Worm (Caenorhabditis elegans): ENCODE results near the gene F57B9.3.

The F57B9.3 gene

ce11 chrIII:6929558-6930167 is 10.0 kb upstream of the F57B9.3 start, which contains the start of gene inf-1:
Gene inf-1, plus strand, starts transcription at chrIII:6930134.
- TF ChIP-seq B0310.2 (tag; optimal IDR thresholded peaks at IDR 0.05) (no peak), ets-7 (tag; optimal IDR thresholded peaks at IDR 0.05) (no peak), aly-1 (tag; optimal IDR thresholded peaks at IDR 0.05) (no peak), pes-1 (GFP tag; IDR thresholded peaks at IDR 0.05) (no peak), hnd-1 (tag; optimal IDR thresholded peaks at IDR 0.05) (no peak), scrt-1 (GFP tag; IDR thresholded peaks at IDR 0.05) (no peak), ceh-36 (tag; optimal IDR thresholded peaks at IDR 0.05) (no peak)

- TF ChIP-seq sea-1 (GFP tag; conservative IDR thresholded peaks at IDR 0.05) (no peak), pes-1 (GFP tag; IDR thresholded peaks at IDR 0.05) (no peak), ceh-13 (GFP tag; optimal IDR thresholded peaks at IDR 0.05) (no peak), ama-1 (optimal IDR thresholded peaks at IDR 0.05) (peak; percentile 26), aly-1 (tag; optimal IDR thresholded peaks at IDR 0.05) (no peak)
These were observed 7.7 kb upstream of the F57B9.3 start, which contains the start of gene byn-1 for ce11 chrIII:6931896-6932295. Gene byn-1, plus strand, starts transcription at chrIII:6932001.

ce11 chrIII:6935269-6936017 is 4.2 kb upstream of the F57B9.3 start, which contains the start of the genes F57B9.8 and coq-2:
Gene F57B9.8, minus strand, starts transcription at chrIII:6935319.
Gene coq-2, plus strand, starts transcription at chrIII:6935967.
- no peak for TF ChIP-seq tbx-37 (GFP tag; conservative IDR thresholded peaks at IDR 0.05)
- no peak for TF ChIP-seq aly-1 (tag; optimal IDR thresholded peaks at IDR 0.05)
- no peak for TF ChIP-seq ets-7 (tag; optimal IDR thresholded peaks at IDR 0.05)
- TF ChIP-seq hmbx-1 (tag; optimal IDR thresholded peaks at IDR 0.05): no peak
- TF ChIP-seq scrt-1 (GFP tag; IDR thresholded peaks at IDR 0.05): no peak
- TF ChIP-seq tbx-11 (GFP tag; IDR thresholded peaks at IDR 0.05): no peak
- TF ChIP-seq F13C5.2 (tag; optimal IDR thresholded peaks at IDR 0.05): no peak
- no peak for TF ChIP-seq tra-4 (tag; optimal IDR thresholded peaks at IDR 0.05)
- no peak for TF ChIP-seq flt-1 (GFP tag; IDR thresholded peaks at IDR 0.05)
- no peak for TF ChIP-seq ceh-13 (GFP tag; optimal IDR thresholded peaks at IDR 0.05)
- no peak for TF ChIP-seq sea-1 (GFP tag; conservative IDR thresholded peaks at IDR 0.05)
- no peak for TF ChIP-seq ceh-36 (tag; optimal IDR thresholded peaks at IDR 0.05)
- TF ChIP-seq hnd-1 (tag; optimal IDR thresholded peaks at IDR 0.05): no peak
- TF ChIP-seq B0310.2 (tag; optimal IDR thresholded peaks at IDR 0.05): no peak
- TF ChIP-seq ama-1 (optimal IDR thresholded peaks at IDR 0.05): no peak
- TF ChIP-seq hmg-4 (GFP tag; optimal IDR thresholded peaks at IDR 0.05): no peak
- no peak for TF ChIP-seq pes-1 (GFP tag; IDR thresholded peaks at IDR 0.05)

- TF ChIP-seq tbx-11 (GFP tag; IDR thresholded peaks at IDR 0.05) (no peak), ceh-36 (tag; optimal IDR thresholded peaks at IDR 0.05) (no peak), flt-1 (GFP tag; IDR thresholded peaks at IDR 0.05) (no peak), ets-7 (tag; optimal IDR thresholded peaks at IDR 0.05) (no peak), sea-1 (GFP tag; conservative IDR thresholded peaks at IDR 0.05) (no peak), ceh-13 (GFP tag; optimal IDR thresholded peaks at IDR 0.05) (no peak), hmbx-1 (tag; optimal IDR thresholded peaks at IDR 0.05) (no peak), hmg-4 (GFP tag; optimal IDR thresholded peaks at IDR 0.05) (no peak), tbx-37 (GFP tag; conservative IDR thresholded peaks at IDR 0.05) (no peak)
These were observed 5.7 kb downstream of the F57B9.3 start for ce11 chrIII:6945319-6945718.

ce11 chrIII:6945747-6946146 is 6.1 kb downstream of the F57B9.3 start, which contains the start of gene abu-13:
Gene abu-13, minus strand, starts transcription at chrIII:6945898.
- TF ChIP-seq ama-1 (optimal IDR thresholded peaks at IDR 0.05): no peak
- no peak for TF ChIP-seq pes-1 (GFP tag; IDR thresholded peaks at IDR 0.05)
- TF ChIP-seq F13C5.2 (tag; optimal IDR thresholded peaks at IDR 0.05): no peak
- no peak for TF ChIP-seq aly-1 (tag; optimal IDR thresholded peaks at IDR 0.05)
- TF ChIP-seq hnd-1 (tag; optimal IDR thresholded peaks at IDR 0.05): no peak
- TF ChIP-seq hmg-4 (GFP tag; optimal IDR thresholded peaks at IDR 0.05): no peak
- no peak for TF ChIP-seq flt-1 (GFP tag; IDR thresholded peaks at IDR 0.05)
- no peak for TF ChIP-seq scrt-1 (GFP tag; IDR thresholded peaks at IDR 0.05)
- no peak for TF ChIP-seq B0310.2 (tag; optimal IDR thresholded peaks at IDR 0.05)
- no peak for TF ChIP-seq ceh-36 (tag; optimal IDR thresholded peaks at IDR 0.05)
- no peak for TF ChIP-seq tbx-11 (GFP tag; IDR thresholded peaks at IDR 0.05)
- TF ChIP-seq hmbx-1 (tag; optimal IDR thresholded peaks at IDR 0.05): no peak
- no peak for TF ChIP-seq ets-7 (tag; optimal IDR thresholded peaks at IDR 0.05)
- TF ChIP-seq ceh-13 (GFP tag; optimal IDR thresholded peaks at IDR 0.05): no peak
- no peak for TF ChIP-seq sea-1 (GFP tag; conservative IDR thresholded peaks at IDR 0.05)
- TF ChIP-seq tbx-37 (GFP tag; conservative IDR thresholded peaks at IDR 0.05): no peak
- no peak for TF ChIP-seq tra-4 (tag; optimal IDR thresholded peaks at IDR 0.05)

- TF ChIP-seq hnd-1 (tag; optimal IDR thresholded peaks at IDR 0.05) (no peak), aly-1 (tag; optimal IDR thresholded peaks at IDR 0.05) (no peak), ceh-13 (GFP tag; optimal IDR thresholded peaks at IDR 0.05) (no peak), flt-1 (GFP tag; IDR thresholded peaks at IDR 0.05) (no peak), hmg-4 (GFP tag; optimal IDR thresholded peaks at IDR 0.05) (no peak), sea-1 (GFP tag; conservative IDR thresholded peaks at IDR 0.05) (no peak), B0310.2 (tag; optimal IDR thresholded peaks at IDR 0.05) (no peak), ama-1 (optimal IDR thresholded peaks at IDR 0.05) (no peak), tbx-11 (GFP tag; IDR thresholded peaks at IDR 0.05) (no peak), tbx-37 (GFP tag; conservative IDR thresholded peaks at IDR 0.05) (no peak), scrt-1 (GFP tag; IDR thresholded peaks at IDR 0.05) (no peak), ets-7 (tag; optimal IDR thresholded peaks at IDR 0.05) (no peak), ceh-36 (tag; optimal IDR thresholded peaks at IDR 0.05) (no peak), tra-4 (tag; optimal IDR thresholded peaks at IDR 0.05) (no peak), pes-1 (GFP tag; IDR thresholded peaks at IDR 0.05) (no peak), F13C5.2 (tag; optimal IDR thresholded peaks at IDR 0.05) (no peak), hmbx-1 (tag; optimal IDR thresholded peaks at IDR 0.05) (no peak)
These were observed 6.8 kb downstream of the F57B9.3 start, which contains the start of gene let-711 for ce11 chrIII:6946382-6946781. Gene let-711, plus strand, starts transcription at chrIII:6946718.

ce11 chrIII:6947896-6948295 is 8.3 kb downstream of the F57B9.3 start:
- no peak for TF ChIP-seq hnd-1 (tag; optimal IDR thresholded peaks at IDR 0.05)
- no peak for TF ChIP-seq tbx-11 (GFP tag; IDR thresholded peaks at IDR 0.05)
- TF ChIP-seq ets-7 (tag; optimal IDR thresholded peaks at IDR 0.05): no peak
- no peak for TF ChIP-seq F13C5.2 (tag; optimal IDR thresholded peaks at IDR 0.05)
- no peak for TF ChIP-seq hmg-4 (GFP tag; optimal IDR thresholded peaks at IDR 0.05)
- TF ChIP-seq ceh-13 (GFP tag; optimal IDR thresholded peaks at IDR 0.05): no peak
- no peak for TF ChIP-seq hmbx-1 (tag; optimal IDR thresholded peaks at IDR 0.05)
- no peak for TF ChIP-seq flt-1 (GFP tag; IDR thresholded peaks at IDR 0.05)
- TF ChIP-seq tra-4 (tag; optimal IDR thresholded peaks at IDR 0.05): no peak
- no peak for TF ChIP-seq pes-1 (GFP tag; IDR thresholded peaks at IDR 0.05)
- no peak for TF ChIP-seq aly-1 (tag; optimal IDR thresholded peaks at IDR 0.05)
- TF ChIP-seq ceh-36 (tag; optimal IDR thresholded peaks at IDR 0.05): no peak
- TF ChIP-seq tbx-37 (GFP tag; conservative IDR thresholded peaks at IDR 0.05): no peak
